Worm (Caenorhabditis elegans) whole organism, L4/young adult: ENCODE data around the gene C27D9.2.

Source experiments
- W03F9.2 ChIP-seq: fragments of 150-350 bp; optimal IDR thresholded peaks from 2 replicates; lab custom pipeline; 2014; ENCODE audit warnings: missing biosample characterization, missing genetic modification characterization
- him-1 ChIP-seq: sonication (generic microtip); optimal IDR thresholded peaks from 2 replicates; lab custom pipeline; 2016; ENCODE audit warnings: missing genotype, missing genetic modification reagents, missing genetic modification characterization, missing compliant biosample characterization

DNA sequence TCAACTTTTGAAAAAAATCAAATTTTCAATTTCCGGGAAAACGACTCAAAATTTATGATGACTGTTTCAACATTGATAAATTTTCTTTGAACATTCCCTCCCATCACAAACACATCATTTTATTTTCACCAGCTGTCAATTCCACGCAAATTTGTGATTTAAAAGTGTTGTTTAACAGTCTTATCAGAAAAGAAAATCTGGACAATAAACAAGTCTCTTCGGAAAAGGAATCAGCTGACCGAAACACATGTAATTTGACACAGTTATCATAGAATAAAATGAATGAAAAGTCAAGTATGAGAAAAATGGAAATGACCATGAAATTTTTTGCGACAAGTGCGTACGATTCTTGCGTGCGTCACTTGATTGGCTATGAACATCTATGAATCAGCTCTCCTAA, 12.4 kb upstream of the C27D9.2 start:
- TF ChIP-seq him-1 (tag; lab: Kevin White, UChicago), result no peak
- TF ChIP-seq W03F9.2, result no peak
